Fruit fly (Drosophila melanogaster) whole organism, pupa: ENCODE measurements around the gene P5CS.

Experiments
- CG32121 ChIP-seq: fragments of 200-800 bp; sonication (Bioruptor generic); IDR thresholded peaks from 2 replicates; pipeline ENCODE4 v1.3.6; 2022; ENCODE audit warnings: missing biosample characterization, missing genetic modification characterization
- CG8159 ChIP-seq: fragments of 200-800 bp; sonication (Bioruptor generic); optimal IDR thresholded peaks from 3 replicates; lab custom pipeline; 2018; ENCODE audit warnings: missing biosample characterization, mild to moderate bottlenecking, missing genetic modification characterization, moderate library complexity
- D1 ChIP-seq: fragments of 200-800 bp; sonication (Bioruptor generic); optimal IDR thresholded peaks from 2 replicates; lab custom pipeline; 2018; ENCODE audit warnings: missing biosample characterization, mild to moderate bottlenecking, missing genetic modification characterization, moderate library complexity
- Snoo ChIP-seq: fragments of 200-800 bp; sonication (Bioruptor generic); optimal IDR thresholded peaks from 3 replicates; lab custom pipeline; 2017; ENCODE audit warnings: missing biosample characterization, mild to moderate bottlenecking, missing genetic modification characterization, inconsistent platforms

dm6 chr3L:21973640-21974039 is 1.8 kb downstream of the P5CS start:
- TF ChIP-seq Snoo (tag; lab: Kevin White, UChicago) = no peak
- TF ChIP-seq CG32121 (GFP tag; lab: Robert Waterston, UW) = no peak
- no peak for TF ChIP-seq D1 (tag; lab: Kevin White, UChicago)
- TF ChIP-seq CG8159 (tag; lab: Kevin White, UChicago) = no peak
